Worm (Caenorhabditis elegans): ENCODE data around the gene dpy-19.
A peak's percentile ranks its signal among the peaks of the same experiment; 100 is the strongest.

Gene dpy-19

DNA sequence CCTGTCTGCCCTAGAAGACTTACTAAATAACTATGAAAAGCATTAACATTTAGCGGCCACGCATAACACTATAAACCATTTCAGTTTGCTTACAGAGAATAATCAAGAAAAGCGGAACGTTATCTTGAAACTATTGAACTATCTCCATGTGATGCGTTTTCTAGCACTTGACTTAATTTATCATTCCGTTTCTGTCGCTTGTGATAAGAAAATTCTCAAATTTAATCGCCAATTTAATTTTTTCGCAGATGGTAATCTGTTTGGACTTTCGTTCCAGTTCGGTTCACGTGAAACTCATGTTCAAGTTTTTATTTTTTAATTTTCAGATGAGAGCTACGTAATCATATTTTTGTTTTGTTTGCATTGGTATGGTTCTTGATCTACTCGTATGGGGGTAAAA, 10.3 kb downstream of the dpy-19 start (continued):
- TF ChIP-seq ceh-82 (tag; optimal IDR thresholded peaks at IDR 0.05) (no peak), lsy-2 (tag; optimal IDR thresholded peaks at IDR 0.05) (peak in 1 of 2 experiments; percentile 8), Y75B8A.6 (GFP tag; IDR thresholded peaks at IDR 0.05) (no peak), madf-9 (GFP tag; conservative IDR thresholded peaks at IDR 0.05) (no peak), unc-39 (tag; optimal IDR thresholded peaks at IDR 0.05) (no peak), lir-3 (tag; optimal IDR thresholded peaks at IDR 0.05) (no peak), zip-2 (tag; optimal IDR thresholded peaks at IDR 0.05) (no peak), spr-3 (GFP tag; optimal IDR thresholded peaks at IDR 0.05) (no peak), mdt-29 (GFP tag; IDR thresholded peaks at IDR 0.05) (no peak), unc-130 (GFP tag; optimal IDR thresholded peaks at IDR 0.05) (no peak), saeg-2 (GFP tag; IDR thresholded peaks at IDR 0.05) (no peak), ceh-32 (tag; optimal IDR thresholded peaks at IDR 0.05; ENCODE audit: poor library complexity) (no peak), rbr-2 (tag; optimal IDR thresholded peaks at IDR 0.05) (no peak), nhr-77 (tag; optimal IDR thresholded peaks at IDR 0.05) (peak; percentile 65), set-16 (GFP tag; IDR thresholded peaks at IDR 0.05) (no peak), ceh-28 (tag; optimal IDR thresholded peaks at IDR 0.05) (no peak), ZK337.2 (GFP tag; IDR thresholded peaks at IDR 0.05) (no peak), hlh-11 (tag; optimal IDR thresholded peaks at IDR 0.05) (peak; percentile 87), daf-12 (tag; optimal IDR thresholded peaks at IDR 0.05) (no peak), pha-4 (GFP tag; IDR thresholded peaks at IDR 0.05) (no peak), pha-4 (tag; optimal IDR thresholded peaks at IDR 0.05) (no peak), R02D3.7 (tag; optimal IDR thresholded peaks at IDR 0.05) (no peak), mxl-3 (GFP tag; optimal IDR thresholded peaks at IDR 0.05) (peak; percentile 33), nhr-42 (GFP tag; IDR thresholded peaks at IDR 0.05) (no peak), dpl-1 (GFP tag; optimal IDR thresholded peaks at IDR 0.05) (no peak), D1046.2 (GFP tag; IDR thresholded peaks at IDR 0.05) (no peak), nhr-28 (tag; optimal IDR thresholded peaks at IDR 0.05) (peak; percentile 88), ztf-7 (tag; optimal IDR thresholded peaks at IDR 0.05) (no peak), mdl-1 (tag; optimal IDR thresholded peaks at IDR 0.05) (peak in 1 of 2 experiments; percentile 64), egl-43 (GFP tag; IDR thresholded peaks at IDR 0.05) (no peak), spr-1 (tag; optimal IDR thresholded peaks at IDR 0.05) (no peak), nhr-76 (tag; optimal IDR thresholded peaks at IDR 0.05) (no peak), php-3 (GFP tag; IDR thresholded peaks at IDR 0.05) (peak; percentile 77), ztf-11 (tag; optimal IDR thresholded peaks at IDR 0.05) (no peak), ZK546.5 (tag; optimal IDR thresholded peaks at IDR 0.05) (no peak), Y48G9A.11 (GFP tag; IDR thresholded peaks at IDR 0.05) (no peak), hmg-1.1 (GFP tag; IDR thresholded peaks at IDR 0.05) (no peak), tra-1 (GFP tag; IDR thresholded peaks at IDR 0.05) (0 out of 2 replicates have a peak, but pooled peaks have one; percentile 41), fkh-10 (GFP tag; optimal IDR thresholded peaks at IDR 0.05) (no peak), sdz-12 (GFP tag; optimal IDR thresholded peaks at IDR 0.05) (no peak), lin-13 (GFP tag; optimal IDR thresholded peaks at IDR 0.05) (no peak), lin-1 (GFP tag; IDR thresholded peaks at IDR 0.05) (peak; percentile 33; the same call in 1 of the 2 replicates), duxl-1 (tag; optimal IDR thresholded peaks at IDR 0.05; ENCODE audit: poor library complexity) (no peak), F26F4.8 (GFP tag; conservative IDR thresholded peaks at IDR 0.05) (no peak), nhr-25 (tag; optimal IDR thresholded peaks at IDR 0.05; ENCODE audit: borderline replicate concordance, insufficient read depth) (no peak), tag-97 (GFP tag; IDR thresholded peaks at IDR 0.05) (no peak), zip-11 (GFP tag; IDR thresholded peaks at IDR 0.05) (no peak), mxl-2 (GFP tag; conservative IDR thresholded peaks at IDR 0.05) (peak; percentile 87)

All from whole organism, L4 larva.